Worm (Caenorhabditis elegans): ENCODE measurements around the gene srd-55.
A peak's percentile ranks its signal among the peaks of the same experiment; 100 is the strongest.
"Not testable (repeated sequence)": the region's sequence is repeated elsewhere in the genome, so short reads cannot be mapped to it uniquely, and the experiment has no call there.

Gene srd-55

DNA sequence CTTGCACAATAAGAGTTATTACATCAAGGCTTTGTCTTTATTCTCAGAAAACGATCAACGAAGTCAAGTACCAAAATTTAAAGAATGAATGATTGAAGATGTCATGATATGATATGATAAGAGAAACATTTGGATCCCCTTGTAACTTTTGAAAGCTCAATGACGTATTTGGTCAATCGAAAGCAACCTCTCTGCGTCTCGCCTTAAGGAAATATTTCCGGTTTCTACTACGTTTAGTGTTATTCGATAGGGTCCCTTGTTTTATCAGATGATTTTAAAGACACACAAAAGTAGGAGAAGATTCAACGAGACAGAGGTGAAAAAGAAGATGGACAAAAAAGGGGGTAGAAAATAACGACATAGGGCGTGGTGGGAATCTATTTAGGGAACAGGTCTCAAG, 5.0 kb downstream of the srd-55 start:
- no peak for TF ChIP-seq mab-5 (tag; optimal IDR thresholded peaks at IDR 0.05)
- TF ChIP-seq blmp-1 (tag; optimal IDR thresholded peaks at IDR 0.05; ENCODE audit: insufficient read depth), result peak; percentile 33
- peak; percentile 79 for TF ChIP-seq nhr-25 (tag; optimal IDR thresholded peaks at IDR 0.05)
- TF ChIP-seq lsy-2 (tag; optimal IDR thresholded peaks at IDR 0.05), result no peak
- TF ChIP-seq sma-9 (GFP tag; optimal IDR thresholded peaks at IDR 0.05), result peak; percentile 56
- no peak for TF ChIP-seq sma-9 (tag; optimal IDR thresholded peaks at IDR 0.05)
- no peak for TF ChIP-seq unc-39 (tag; optimal IDR thresholded peaks at IDR 0.05)
- TF ChIP-seq nhr-77 (tag; optimal IDR thresholded peaks at IDR 0.05), result no peak
- TF ChIP-seq nhr-129 (tag; optimal IDR thresholded peaks at IDR 0.05), result peak; percentile 49
- peak; percentile 30 for TF ChIP-seq nhr-21 (tag; optimal IDR thresholded peaks at IDR 0.05)
- TF ChIP-seq nhr-10 (tag; optimal IDR thresholded peaks at IDR 0.05), result no peak

DNA sequence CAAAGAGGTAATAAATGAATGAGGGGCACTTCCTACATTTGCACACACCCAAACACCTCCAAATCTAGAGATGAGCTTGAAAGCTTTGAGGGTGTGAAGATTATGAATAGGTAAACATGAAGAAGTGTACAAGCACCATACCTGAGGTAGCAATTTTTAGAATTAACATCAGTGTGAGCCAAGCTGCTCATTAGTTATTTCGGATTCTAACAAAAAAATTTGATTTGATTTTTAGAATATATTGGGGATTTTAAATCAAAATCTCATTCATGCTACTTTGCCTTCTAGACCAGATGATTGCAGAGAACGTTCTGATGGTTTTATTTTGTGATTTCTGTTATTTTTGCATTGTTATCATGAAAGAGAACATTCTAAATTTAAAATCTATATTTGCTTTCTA, 5.5 kb downstream of the srd-55 start:
- TF ChIP-seq alr-1 (tag; optimal IDR thresholded peaks at IDR 0.05), result no peak

DNA sequence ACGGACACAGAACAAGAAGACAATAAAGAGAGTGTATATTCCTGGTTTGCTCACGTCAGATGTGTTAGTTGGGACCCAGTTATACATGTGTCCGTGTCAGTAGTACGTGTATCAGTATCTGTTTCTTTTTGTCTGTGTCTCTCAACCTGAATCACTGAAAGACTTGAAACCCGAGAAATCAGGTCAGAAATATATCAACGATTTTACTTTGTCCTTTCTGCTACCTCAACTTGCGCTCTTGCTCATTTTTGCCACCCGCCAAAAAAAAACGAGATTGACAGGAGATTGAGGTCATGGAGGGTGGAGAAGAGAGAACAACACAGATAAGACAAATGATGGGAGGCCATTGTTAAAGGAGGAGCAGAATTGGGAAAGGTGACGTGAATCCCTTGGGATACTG, 11.3 kb downstream of the srd-55 start:
- TF ChIP-seq ztf-4 (tag; optimal IDR thresholded peaks at IDR 0.05), result no peak
- no peak for TF ChIP-seq unc-62 (GFP tag; optimal IDR thresholded peaks at IDR 0.05)
- TF ChIP-seq nhr-129 (tag; optimal IDR thresholded peaks at IDR 0.05), result peak; percentile 42
- no peak for TF ChIP-seq crh-2 (tag; optimal IDR thresholded peaks at IDR 0.05)

DNA sequence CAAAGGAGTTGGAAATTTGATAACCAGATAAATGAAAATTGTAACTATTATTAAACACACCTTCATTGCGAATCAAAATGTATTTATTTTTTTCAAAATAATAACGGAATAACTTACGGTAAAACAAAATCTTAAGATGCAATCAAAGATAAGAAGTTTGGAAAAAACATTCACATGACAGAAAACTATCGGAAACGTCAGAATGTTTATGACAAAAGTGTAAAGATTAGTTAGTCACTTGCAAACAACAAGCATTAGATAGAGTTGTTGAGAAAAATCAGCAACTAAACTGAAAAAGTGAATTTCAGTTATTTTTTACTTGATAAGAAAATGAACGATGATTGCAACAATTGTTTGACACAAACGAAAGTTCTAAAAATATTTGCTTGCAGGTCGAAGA, 11.9 kb downstream of the srd-55 start:
- peak; percentile 28 for TF ChIP-seq crh-2 (tag; optimal IDR thresholded peaks at IDR 0.05)
- no peak for TF ChIP-seq nhr-10 (tag; optimal IDR thresholded peaks at IDR 0.05)
- TF ChIP-seq nhr-23 (tag; optimal IDR thresholded peaks at IDR 0.05), result no peak
- peak; percentile 44 for TF ChIP-seq nhr-129 (tag; optimal IDR thresholded peaks at IDR 0.05)

DNA sequence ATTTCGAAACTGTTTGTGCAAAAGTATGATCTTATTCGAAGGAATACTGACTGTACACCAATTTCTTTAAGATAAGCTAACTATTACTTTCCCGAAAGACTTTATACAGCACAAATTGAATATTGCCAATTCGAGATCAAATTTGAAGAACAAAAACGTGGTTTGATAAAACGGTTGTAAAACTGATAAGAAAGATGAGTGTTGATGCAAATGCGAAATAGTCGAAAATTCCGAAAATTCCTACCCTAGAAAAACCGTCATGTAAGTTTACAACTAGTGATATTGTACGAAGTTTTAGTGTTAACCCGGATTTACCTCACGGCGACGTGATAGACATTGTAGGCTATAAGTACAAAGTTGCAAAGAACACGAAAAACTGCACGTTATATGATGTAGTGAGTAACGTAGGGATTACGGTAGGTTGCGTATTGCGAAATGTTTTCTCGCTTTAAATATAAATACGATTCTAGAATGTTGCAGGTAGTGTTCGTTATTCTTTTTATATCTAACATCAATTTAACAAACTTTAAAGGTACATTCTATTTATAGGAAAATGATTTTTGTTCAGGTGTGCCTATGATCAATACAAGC, 12.6 kb downstream of the srd-55 start:
- TF ChIP-seq ztf-1 (GFP tag; conservative IDR thresholded peaks at IDR 0.05) (no peak), sma-9 (GFP tag; optimal IDR thresholded peaks at IDR 0.05) (peak; percentile 38), sma-9 (tag; optimal IDR thresholded peaks at IDR 0.05) (no peak), fos-1 (tag; optimal IDR thresholded peaks at IDR 0.05) (peak; percentile 27), egl-27 (tag; optimal IDR thresholded peaks at IDR 0.05) (no peak), crh-2 (tag; optimal IDR thresholded peaks at IDR 0.05) (peak; percentile 38), ceh-16 (tag; optimal IDR thresholded peaks at IDR 0.05) (no peak), lsy-2 (tag; optimal IDR thresholded peaks at IDR 0.05) (peak in 1 of 2 experiments; percentile 62), aly-2 (tag; optimal IDR thresholded peaks at IDR 0.05) (no peak), sma-3 (GFP tag; optimal IDR thresholded peaks at IDR 0.05) (no peak), lin-13 (GFP tag; optimal IDR thresholded peaks at IDR 0.05) (no peak), blmp-1 (tag; optimal IDR thresholded peaks at IDR 0.05; ENCODE audit: insufficient read depth) (no peak), nhr-129 (tag; optimal IDR thresholded peaks at IDR 0.05) (peak; percentile 83), nhr-10 (tag; optimal IDR thresholded peaks at IDR 0.05) (no peak)

DNA sequence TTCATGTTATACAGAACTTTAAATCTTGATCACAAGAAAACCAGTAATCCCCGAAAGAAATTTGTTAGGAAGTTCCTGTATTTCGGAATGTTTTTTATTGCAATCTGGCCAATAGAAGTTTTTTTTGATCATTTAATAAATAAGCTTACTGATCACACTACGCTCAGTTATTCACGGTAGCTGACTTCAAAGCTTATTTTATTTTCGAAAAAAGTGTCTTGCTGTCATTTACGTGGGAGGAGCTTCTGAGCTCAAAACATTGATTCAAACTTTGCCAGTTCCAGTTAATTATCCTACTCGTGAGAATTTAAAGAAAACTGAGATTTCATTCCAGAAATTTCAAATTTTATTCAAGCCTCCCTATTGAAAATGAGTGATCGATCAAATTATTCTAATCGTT, 24.0 kb downstream of the srd-55 start, which contains the start of gene srd-54:
Gene srd-54, plus strand, starts transcription at position 301 of the 400 bp plus-strand sequence.
- TF ChIP-seq unc-55 (GFP tag; optimal IDR thresholded peaks at IDR 0.05), result no peak

DNA sequence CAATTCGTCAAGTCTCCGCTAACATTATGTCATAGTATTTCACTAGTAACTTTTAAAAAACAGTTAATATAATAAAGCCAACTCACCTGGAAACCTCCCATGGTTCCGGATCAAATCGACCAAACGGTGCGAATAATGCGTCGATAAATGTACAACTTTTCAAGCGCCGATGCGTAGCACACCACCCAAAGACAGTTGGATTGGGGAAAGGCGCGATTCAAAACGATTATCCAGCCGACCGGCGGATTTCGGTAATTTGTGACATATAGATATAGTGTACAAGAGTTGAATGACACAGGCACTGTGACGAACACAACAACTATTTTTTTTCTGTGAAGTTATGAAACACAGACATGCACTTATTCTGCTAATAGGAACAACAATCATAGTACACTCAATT, 25.9 kb downstream of the srd-55 start, which contains the start of gene kcc-3:
Gene kcc-3, minus strand, starts transcription at position 101 of the 400 bp plus-strand sequence.
- no peak for TF ChIP-seq nhr-11 (tag; optimal IDR thresholded peaks at IDR 0.05)
- no peak for TF ChIP-seq lin-13 (GFP tag; optimal IDR thresholded peaks at IDR 0.05)

DNA sequence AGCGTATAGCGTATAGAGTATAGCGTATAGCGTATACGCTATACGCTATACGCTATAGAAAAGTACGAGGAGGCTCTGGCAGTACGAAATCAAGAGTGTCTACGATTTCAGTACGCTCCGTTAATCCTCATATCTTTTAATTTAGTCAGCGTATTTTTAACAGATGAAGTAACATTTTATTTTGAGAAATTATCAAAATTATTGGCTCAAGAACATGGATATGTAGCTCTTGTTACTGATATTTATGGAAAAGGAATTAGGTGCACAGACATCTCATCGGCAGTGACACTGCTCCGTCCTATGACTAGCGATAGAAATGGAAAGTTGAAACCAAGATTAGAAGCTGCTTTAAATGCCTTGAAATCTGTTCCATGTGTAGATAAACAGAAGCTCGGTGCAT, 26.7 kb downstream of the srd-55 start, which contains the start of gene K02A2.1:
Gene K02A2.1, plus strand, starts transcription at position 301 of the 400 bp plus-strand sequence.
- TF ChIP-seq unc-62 (GFP tag; optimal IDR thresholded peaks at IDR 0.05); C34F6.9 (tag; optimal IDR thresholded peaks at IDR 0.05); sem-4 (tag; optimal IDR thresholded peaks at IDR 0.05): not testable (repeated sequence)

Measured in whole organism, L2 larva.